Fruit fly (Drosophila melanogaster) whole organism, embryonic: ENCODE results near the gene CG4730.

Source experiments
- Aef1 ChIP-seq: fragments of 200-800 bp; sonication (Bioruptor generic); IDR thresholded peaks from 3 replicates; pipeline ENCODE4 v1.3.6; 2022; ENCODE audit warnings: missing biosample characterization, missing genetic modification characterization
- Antp ChIP-seq: fragments of 200-800 bp; sonication (Bioruptor generic); optimal IDR thresholded peaks from 3 replicates; lab custom pipeline; 2016; ENCODE audit warnings: missing biosample characterization, missing genetic modification characterization
- Awh ChIP-seq: fragments of 200-800 bp; sonication (Bioruptor generic); IDR thresholded peaks from 2 replicates; pipeline ENCODE4, ENCODE4 v1.3.6; 2022; ENCODE audit warnings: missing biosample characterization, missing genetic modification characterization
- CG10979 ChIP-seq: fragments of 200-800 bp; sonication (Bioruptor generic); optimal IDR thresholded peaks from 2 replicates; lab custom pipeline; 2018; ENCODE audit warnings: missing biosample characterization, mild to moderate bottlenecking, missing genetic modification characterization, moderate library complexity
- CG11560 ChIP-seq: fragments of 200-800 bp; sonication (Bioruptor generic); IDR thresholded peaks from 3 replicates; pipeline ENCODE4 v1.3.6; 2022; ENCODE audit warnings: missing biosample characterization, missing genetic modification characterization
- CG12299 ChIP-seq: fragments of 200-800 bp; sonication (Bioruptor generic); optimal IDR thresholded peaks from 2 replicates; lab custom pipeline; 2018; ENCODE audit warnings: missing biosample characterization, mild to moderate bottlenecking, missing genetic modification characterization
- CG12391 ChIP-seq: fragments of 200-800 bp; sonication (Bioruptor generic); optimal IDR thresholded peaks from 3 replicates; lab custom pipeline; 2018; ENCODE audit warnings: missing biosample characterization, mild to moderate bottlenecking, missing genetic modification characterization, moderate library complexity
- CG1603 ChIP-seq: fragments of 200-800 bp; sonication (Bioruptor generic); optimal IDR thresholded peaks from 2 replicates; lab custom pipeline; 2019; ENCODE audit warnings: missing biosample characterization, mild to moderate bottlenecking, missing genetic modification characterization, moderate library complexity
- CG2129 ChIP-seq: fragments of 200-800 bp; sonication (Bioruptor generic); IDR thresholded peaks from 2 replicates; pipeline ENCODE4 v1.3.6; 2022; ENCODE audit warnings: missing biosample characterization, missing genetic modification characterization; ENCODE audit not compliant: partially characterized antibody
- CG2678 ChIP-seq: fragments of 200-800 bp; sonication (Bioruptor generic); optimal IDR thresholded peaks from 3 replicates; lab custom pipeline; 2019; ENCODE audit warnings: missing biosample characterization, mild to moderate bottlenecking, missing genetic modification characterization, moderate library complexity
- CG32772 ChIP-seq: fragments of 200-800 bp; sonication (Bioruptor generic); IDR thresholded peaks from 2 replicates; pipeline ENCODE4 v1.3.6; 2022; ENCODE audit warnings: missing biosample characterization, missing genetic modification characterization
- CG34422 ChIP-seq: fragments of 200-800 bp; sonication (Bioruptor generic); IDR thresholded peaks from 3 replicates; pipeline ENCODE4 v1.3.6; 2022; ENCODE audit warnings: missing biosample characterization, missing genetic modification characterization
- CG6765 ChIP-seq: fragments of 200-800 bp; sonication (Bioruptor generic); optimal IDR thresholded peaks from 3 replicates; lab custom pipeline; 2017; ENCODE audit warnings: missing biosample characterization, mild to moderate bottlenecking, missing genetic modification characterization
- CG7745 ChIP-seq: fragments of 200-800 bp; sonication (Bioruptor generic); optimal IDR thresholded peaks from 2 replicates; lab custom pipeline; 2018; ENCODE audit warnings: missing biosample characterization, mild to moderate bottlenecking, missing genetic modification characterization, moderate library complexity
- CG7839 ChIP-seq: fragments of 200-800 bp; sonication (Bioruptor generic); optimal IDR thresholded peaks from 3 replicates; lab custom pipeline; 2018; ENCODE audit warnings: missing biosample characterization, mild to moderate bottlenecking, missing genetic modification characterization, moderate library complexity
- CG8388 ChIP-seq: fragments of 200-800 bp; sonication (Bioruptor generic); optimal IDR thresholded peaks from 2 replicates; lab custom pipeline; 2019; ENCODE audit warnings: missing biosample characterization, mild to moderate bottlenecking, missing genetic modification characterization, moderate library complexity
- CG8765 ChIP-seq: fragments of 200-800 bp; sonication (Bioruptor generic); IDR thresholded peaks from 2 replicates; pipeline ENCODE4 v1.3.6; 2022; ENCODE audit warnings: missing biosample characterization, missing genetic modification characterization
- CG9797 ChIP-seq: fragments of 200-800 bp; sonication (Bioruptor generic); optimal IDR thresholded peaks from 3 replicates; lab custom pipeline; 2018; ENCODE audit warnings: missing biosample characterization, mild to moderate bottlenecking, missing genetic modification characterization
- D19B ChIP-seq: fragments of 200-800 bp; sonication (Bioruptor generic); optimal IDR thresholded peaks from 2 replicates; lab custom pipeline; 2017; ENCODE audit warnings: missing biosample characterization, mild to moderate bottlenecking, missing genetic modification characterization
- Doc2 ChIP-seq: fragments of 200-800 bp; sonication (Bioruptor generic); IDR thresholded peaks from 2 replicates; pipeline ENCODE4 v1.3.6; 2022; ENCODE audit warnings: missing biosample characterization, missing genetic modification characterization
- H2.0 ChIP-seq: fragments of 200-800 bp; sonication (Bioruptor generic); IDR thresholded peaks from 2 replicates; pipeline ENCODE4 v1.3.6; 2022; ENCODE audit warnings: missing biosample characterization, missing genetic modification characterization
- HHEX ChIP-seq: fragments of 200-800 bp; sonication (Bioruptor generic); optimal IDR thresholded peaks from 3 replicates; lab custom pipeline; 2017; ENCODE audit warnings: missing biosample characterization, mild to moderate bottlenecking, missing genetic modification characterization, missing genetic modification reagents
- Oaz ChIP-seq: fragments of 200-800 bp; sonication (Bioruptor generic); IDR thresholded peaks from 2 replicates; pipeline ENCODE4 v1.3.6; 2022; ENCODE audit warnings: missing biosample characterization, missing genetic modification characterization
- Oli ChIP-seq: fragments of 200-800 bp; sonication (Bioruptor generic); optimal IDR thresholded peaks from 2 replicates; lab custom pipeline; 2018; ENCODE audit warnings: missing biosample characterization, mild to moderate bottlenecking, missing genetic modification characterization, moderate library complexity
- Rfx ChIP-seq: fragments of 200-800 bp; sonication (Bioruptor generic); IDR thresholded peaks from 2 replicates; pipeline ENCODE4 v1.3.6; 2022; ENCODE audit warnings: missing biosample characterization, missing genetic modification characterization
- Ssrp ChIP-seq: fragments of 200-800 bp; sonication (Bioruptor generic); optimal IDR thresholded peaks from 2 replicates; lab custom pipeline; 2018; ENCODE audit warnings: missing biosample characterization, mild to moderate bottlenecking, missing genetic modification characterization, moderate library complexity
- Xrp1 ChIP-seq: fragments of 200-800 bp; sonication (Bioruptor generic); IDR thresholded peaks from 2 replicates; pipeline ENCODE4 v1.3.6; 2022; ENCODE audit warnings: missing biosample characterization, missing genetic modification characterization
- bsh ChIP-seq, 2 experiments: fragments of 200-800 bp; sonication (Bioruptor generic); optimal IDR thresholded peaks; 2 replicates each; lab custom pipeline; 2017 to 2018; ENCODE audit warnings: mild to moderate bottlenecking in 2 of 2, missing biosample characterization in 2 of 2, missing genetic modification characterization in 2 of 2, moderate library complexity in 1 of 2
- esg ChIP-seq: fragments of 200-800 bp; sonication (Bioruptor generic); conservative IDR thresholded peaks from 2 replicates; pipeline ENCODE4 v1.3.6; 2022; ENCODE audit warnings: missing biosample characterization, missing genetic modification characterization
- fd3F ChIP-seq: fragments of 200-800 bp; sonication (Bioruptor generic); optimal IDR thresholded peaks from 2 replicates; lab custom pipeline; 2018; ENCODE audit warnings: missing biosample characterization, mild to moderate bottlenecking, missing genetic modification characterization, moderate library complexity
- fd96Cb ChIP-seq: fragments of 200-800 bp; sonication (Bioruptor generic); optimal IDR thresholded peaks from 2 replicates; lab custom pipeline; 2018; ENCODE audit warnings: missing biosample characterization, mild to moderate bottlenecking, missing genetic modification characterization, moderate library complexity
- grau ChIP-seq: fragments of 200-800 bp; optimal IDR thresholded peaks from 3 replicates; lab custom pipeline; 2019; ENCODE audit warnings: missing biosample characterization, mild to moderate bottlenecking, missing genetic modification characterization, moderate library complexity
- gro ChIP-seq: fragments of 200-800 bp; sonication (Bioruptor generic); optimal IDR thresholded peaks from 2 replicates; lab custom pipeline; 2016; ENCODE audit warnings: missing biosample characterization, missing genetic modification characterization
- hkb ChIP-seq, 2 experiments: fragments of 200-800 bp in 1 of 2; fragments of >200 bp in 1 of 2; sonication (Bioruptor generic) in 1 of 2; IDR thresholded peaks in 1 of 2; optimal IDR thresholded peaks in 1 of 2; 2 replicates each; pipeline versions ENCODE4 v1.3.6 to Lab custom; 2017 to 2022; ENCODE audit warnings: missing biosample characterization in 1 of 2, missing genetic modification characterization in 1 of 2
- ind ChIP-seq: fragments of 200-800 bp; sonication (Bioruptor generic); optimal IDR thresholded peaks from 3 replicates; lab custom pipeline; 2016; ENCODE audit warnings: missing biosample characterization, missing genetic modification characterization
- jigr1 ChIP-seq: fragments of 200-800 bp; sonication (Bioruptor generic); IDR thresholded peaks from 3 replicates; pipeline ENCODE4 v1.3.6; 2022; ENCODE audit warnings: missing biosample characterization, missing genetic modification characterization
- kay ChIP-seq: fragments of 200-800 bp; sonication (Bioruptor generic); optimal IDR thresholded peaks from 2 replicates; lab custom pipeline; 2016; ENCODE audit warnings: missing biosample characterization, missing genetic modification characterization
- nerfin-2 ChIP-seq: fragments of 200-800 bp; sonication (Bioruptor generic); IDR thresholded peaks from 2 replicates; pipeline ENCODE4 v1.3.6; 2022; ENCODE audit warnings: missing biosample characterization, missing genetic modification characterization; ENCODE audit not compliant: partially characterized antibody
- onecut ChIP-seq: fragments of 200-800 bp; sonication (Bioruptor generic); IDR thresholded peaks from 2 replicates; pipeline ENCODE4 v1.3.6; 2022; ENCODE audit warnings: missing biosample characterization, missing genetic modification characterization
- pfk ChIP-seq: fragments of 200-800 bp; sonication (Bioruptor generic); optimal IDR thresholded peaks from 2 replicates; lab custom pipeline; 2018; ENCODE audit warnings: missing biosample characterization, mild to moderate bottlenecking, missing genetic modification characterization, moderate library complexity
- pho ChIP-seq: fragments of 200-800 bp; sonication (Bioruptor generic); optimal IDR thresholded peaks from 2 replicates; lab custom pipeline; 2016; ENCODE audit warnings: missing biosample characterization, missing genetic modification characterization
- prd ChIP-seq, 3 experiments: fragments of >200 bp in 2 of 3; fragments of 200-800 bp in 1 of 3; sonication (Bioruptor generic) in 1 of 3; optimal IDR thresholded peaks in 2 of 3; IDR thresholded peaks in 1 of 3; 2 replicates in 2 of 3; 3 replicates in 1 of 3; pipeline versions ENCODE4 v1.3.6 to Lab custom; 2017 to 2022; ENCODE audit warnings: missing biosample characterization in 1 of 3, missing genetic modification characterization in 1 of 3
- row ChIP-seq: fragments of 200-800 bp; sonication (Bioruptor generic); IDR thresholded peaks from 3 replicates; pipeline ENCODE4 v1.3.6; 2022; ENCODE audit warnings: missing biosample characterization, missing genetic modification characterization
- sisA ChIP-seq: fragments of 200-800 bp; sonication (Bioruptor generic); IDR thresholded peaks from 2 replicates; pipeline ENCODE4 v1.3.6; 2022; ENCODE audit warnings: missing biosample characterization, missing genetic modification characterization
- slbo ChIP-seq: fragments of 200-800 bp; sonication (Bioruptor generic); IDR thresholded peaks from 2 replicates; pipeline ENCODE4 v1.3.6; 2022; ENCODE audit warnings: missing biosample characterization, missing genetic modification characterization
- so ChIP-seq: fragments of 200-800 bp; sonication (Bioruptor generic); IDR thresholded peaks from 3 replicates; pipeline ENCODE4 v1.3.6; 2022; ENCODE audit warnings: missing biosample characterization, missing genetic modification characterization
- ttk ChIP-seq: fragments of 200-800 bp; sonication (Bioruptor generic); IDR thresholded peaks from 2 replicates; pipeline ENCODE4 v2.1.2; 2022; ENCODE audit warnings: missing biosample characterization, missing genetic modification characterization

Gene CG4730

DNA sequence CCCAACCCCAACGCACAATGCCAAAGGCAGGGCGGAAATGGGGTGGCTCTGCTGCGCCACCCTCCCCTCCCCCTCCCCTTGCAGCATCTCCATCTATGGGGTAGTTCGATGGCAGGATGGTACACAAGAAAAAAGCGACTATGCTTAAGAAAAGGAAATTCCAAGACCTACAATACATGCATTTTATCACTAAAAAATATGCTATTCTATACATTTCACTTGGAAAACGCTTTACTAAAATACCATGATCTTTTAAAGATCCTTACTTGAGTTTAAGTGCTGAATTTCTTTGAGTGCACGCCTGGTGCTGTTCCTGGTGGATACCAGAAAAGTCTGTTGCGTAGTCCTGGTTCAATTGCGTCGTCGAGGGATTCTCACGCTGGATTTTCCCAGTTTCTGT lies 47.4 kb downstream of the CG4730 start (continued):
- peak; percentile 76; the same call in 2 of the 3 replicates for TF ChIP-seq jigr1 (GFP tag; lab: Robert Waterston, UW)
- TF ChIP-seq CG34422 (GFP tag; lab: Robert Waterston, UW) = peak; percentile 77
- TF ChIP-seq fd96Cb (tag; lab: Kevin White, UChicago) = peak; percentile 65
- no peak for TF ChIP-seq nerfin-2 (GFP tag; lab: Robert Waterston, UW)
- TF ChIP-seq CG2129 (GFP tag; lab: Robert Waterston, UW) = no peak
- TF ChIP-seq fd3F (GFP tag; lab: Kevin White, UChicago) = peak; percentile 35

DNA sequence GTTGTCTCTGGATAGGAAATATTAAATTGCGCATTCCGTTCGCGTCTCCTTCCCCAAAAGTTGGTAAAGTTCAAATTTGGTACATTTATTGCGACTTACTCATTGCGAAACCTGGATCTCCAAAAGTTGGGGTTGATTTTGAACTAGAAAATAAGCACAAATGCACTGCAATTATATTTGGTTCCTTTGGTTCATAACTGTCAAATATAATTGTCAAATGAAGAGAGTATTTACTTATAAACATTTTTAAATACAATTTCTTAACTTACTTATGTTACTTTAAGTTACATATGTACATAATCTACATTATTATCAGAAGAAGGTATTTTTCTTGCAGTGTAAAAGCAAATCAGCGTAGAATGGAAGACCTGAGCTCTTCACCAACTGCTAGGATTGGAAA lies 47.9 kb downstream of the CG4730 start:
- no peak for TF ChIP-seq kay
- TF ChIP-seq Awh (GFP tag; lab: Robert Waterston, UW) = peak; percentile 26; the same call in 1 of the 2 replicates
- peak; percentile 55 for TF ChIP-seq row (GFP tag; lab: Robert Waterston, UW)
- TF ChIP-seq CG6765 (GFP tag; lab: Kevin White, UChicago) = no peak
- no peak for TF ChIP-seq Antp
- no peak for TF ChIP-seq gro (GFP tag; lab: Kevin White, UChicago)
- peak; percentile 23; the same call in 1 of the 2 replicates for TF ChIP-seq sisA
- no peak for TF ChIP-seq HHEX (GFP tag; lab: Kevin White, UChicago)
- no peak for TF ChIP-seq ind (GFP tag; lab: Kevin White, UChicago)
- 0 out of 2 replicates have a peak, but pooled peaks have one; percentile 7 for TF ChIP-seq Rfx (GFP tag; lab: Robert Waterston, UW)
- TF ChIP-seq prd (optimal IDR thresholded peaks at IDR 0.05; lab: Kevin White, UChicago) = no peak
- TF ChIP-seq prd (GFP tag; IDR thresholded peaks at IDR 0.05; lab: Robert Waterston, UW) = 0 out of 3 replicates have a peak, but pooled peaks have one; percentile 4
- TF ChIP-seq H2.0 (GFP tag; lab: Robert Waterston, UW) = 0 out of 2 replicates have a peak, but pooled peaks have one; percentile 17
- TF ChIP-seq so = peak; percentile 11; the same call in 1 of the 3 replicates
- TF ChIP-seq pfk = no peak
- TF ChIP-seq CG2678 (tag; lab: Kevin White, UChicago) = peak; percentile 64
- no peak for TF ChIP-seq CG11560 (tag; lab: Robert Waterston, UW)
- TF ChIP-seq Aef1 = peak; percentile 20; the same call in 1 of the 3 replicates
- TF ChIP-seq CG8765 (GFP tag; lab: Robert Waterston, UW) = no peak
- peak; percentile 30; the same call in 1 of the 2 replicates for TF ChIP-seq Oaz (GFP tag; lab: Robert Waterston, UW)
- peak; percentile 48; the same call in 1 of the 2 replicates for TF ChIP-seq Xrp1 (GFP tag; lab: Robert Waterston, UW)
- no peak for TF ChIP-seq CG7745 (tag; lab: Kevin White, UChicago)
- TF ChIP-seq CG7839 = peak; percentile 61
- TF ChIP-seq slbo (GFP tag; lab: Robert Waterston, UW) = peak; percentile 39; the same call in 1 of the 2 replicates
- TF ChIP-seq CG8388 (GFP tag; lab: Kevin White, UChicago) = peak; percentile 16
- TF ChIP-seq CG32772 = 0 out of 2 replicates have a peak, but pooled peaks have one; percentile 26
- peak; percentile 19 for TF ChIP-seq CG10979 (tag; lab: Kevin White, UChicago)
- peak; percentile 32 for TF ChIP-seq Ssrp (tag; lab: Kevin White, UChicago)
- peak; percentile 14 for TF ChIP-seq CG12299 (tag; lab: Kevin White, UChicago)
- peak; percentile 35 for TF ChIP-seq CG12391 (tag; lab: Kevin White, UChicago)
- peak; percentile 48 for TF ChIP-seq grau (tag; lab: Kevin White, UChicago)
- no peak for TF ChIP-seq onecut (GFP tag; lab: Robert Waterston, UW)
- 0 out of 2 replicates have a peak, but pooled peaks have one; percentile 16 for TF ChIP-seq ttk
- no peak for TF ChIP-seq D19B
- no peak for TF ChIP-seq CG9797 (GFP tag; lab: Kevin White, UChicago)
- no peak for TF ChIP-seq hkb (optimal IDR thresholded peaks at IDR 0.05; lab: Kevin White, UChicago)
- TF ChIP-seq hkb (GFP tag; IDR thresholded peaks at IDR 0.05; lab: Robert Waterston, UW) = 0 out of 2 replicates have a peak, but pooled peaks have one; percentile 7
- TF ChIP-seq esg (GFP tag; lab: Robert Waterston, UW) = 0 out of 2 replicates have a peak, but pooled peaks have one; percentile 22
- no peak for TF ChIP-seq pho
- TF ChIP-seq bsh (GFP tag; optimal IDR thresholded peaks at IDR 0.05; lab: Kevin White, UChicago) = peak in 1 of 2 experiments; percentile 55
- no peak for TF ChIP-seq Doc2 (GFP tag; lab: Robert Waterston, UW)
- TF ChIP-seq Oli (tag; lab: Kevin White, UChicago) = peak; percentile 6
- TF ChIP-seq CG1603 (tag; lab: Kevin White, UChicago) = peak; percentile 29
